Worm (Caenorhabditis elegans) whole organism, late embryonic: ENCODE results near the gene flp-15.

Source experiments
- F13H6.1 ChIP-seq: sonication (generic microtip); optimal IDR thresholded peaks from 2 replicates; lab custom pipeline; 2016; ENCODE audit warnings: missing genetic modification characterization, missing compliant biosample characterization
- K02D7.2 ChIP-seq: sonication (generic microtip); optimal IDR thresholded peaks from 2 replicates; lab custom pipeline; 2017; ENCODE audit warnings: mild to moderate bottlenecking, missing genetic modification characterization, missing compliant biosample characterization
- K09A11.1 ChIP-seq: sonication (generic microtip); optimal IDR thresholded peaks from 2 replicates; lab custom pipeline; 2017; ENCODE audit warnings: antibody characterized with exemption, mild to moderate bottlenecking, missing genetic modification characterization, missing compliant biosample characterization; ENCODE audit not compliant: insufficient read depth
- Y22D7AL.16 ChIP-seq: sonication (generic microtip); optimal IDR thresholded peaks from 2 replicates; lab custom pipeline; 2016; ENCODE audit warnings: missing genetic modification characterization, missing compliant biosample characterization
- ceh-22 ChIP-seq: sonication (generic microtip); optimal IDR thresholded peaks from 2 replicates; lab custom pipeline; 2017; ENCODE audit warnings: missing biosample characterization, missing genetic modification characterization
- ceh-24 ChIP-seq: sonication (generic microtip); optimal IDR thresholded peaks from 2 replicates; lab custom pipeline; 2016; ENCODE audit warnings: mild to moderate bottlenecking, missing genetic modification characterization, missing compliant biosample characterization
- ceh-45 ChIP-seq: fragments of 200-800 bp; sonication (Bioruptor generic); IDR thresholded peaks from 2 replicates; pipeline ENCODE4 v1.3.6; 2022; ENCODE audit warnings: missing genetic modification reagents, missing genetic modification characterization, missing compliant biosample characterization
- ceh-48 ChIP-seq: sonication (generic microtip); optimal IDR thresholded peaks from 2 replicates; lab custom pipeline; 2016; ENCODE audit warnings: missing genetic modification characterization, inconsistent platforms, missing compliant biosample characterization
- ceh-9 ChIP-seq: sonication (generic microtip); optimal IDR thresholded peaks from 2 replicates; lab custom pipeline; 2016; ENCODE audit warnings: mild to moderate bottlenecking, missing genetic modification characterization, inconsistent platforms, missing compliant biosample characterization
- che-1 ChIP-seq: sonication (generic microtip); optimal IDR thresholded peaks from 2 replicates; lab custom pipeline; 2016; ENCODE audit warnings: mild to moderate bottlenecking, missing genetic modification characterization, missing compliant biosample characterization
- elt-2 ChIP-seq: sonication (generic microtip); optimal IDR thresholded peaks from 2 replicates; lab custom pipeline; 2016; ENCODE audit warnings: missing genetic modification reagents, missing genetic modification characterization, missing compliant biosample characterization
- ets-4 ChIP-seq: sonication (generic microtip); optimal IDR thresholded peaks from 2 replicates; lab custom pipeline; 2016; ENCODE audit warnings: missing genetic modification characterization, missing compliant biosample characterization
- fkh-10 ChIP-seq: fragments of 150-350 bp; optimal IDR thresholded peaks from 2 replicates; lab custom pipeline; 2014; ENCODE audit warnings: missing biosample characterization, missing genetic modification reagents, missing genetic modification characterization
- fkh-6 ChIP-seq: sonication (generic microtip); optimal IDR thresholded peaks from 2 replicates; lab custom pipeline; 2016; ENCODE audit warnings: missing genetic modification characterization, missing compliant biosample characterization
- gmeb-2 ChIP-seq: sonication (generic microtip); optimal IDR thresholded peaks from 2 replicates; lab custom pipeline; 2016; ENCODE audit warnings: missing genetic modification characterization, inconsistent platforms, missing compliant biosample characterization
- hlh-13 ChIP-seq: fragments of 200-800 bp; sonication (Bioruptor generic); optimal IDR thresholded peaks from 2 replicates; lab custom pipeline; 2018; ENCODE audit warnings: mild to moderate bottlenecking, missing genetic modification characterization, missing compliant biosample characterization
- hlh-30 ChIP-seq: sonication (generic microtip); optimal IDR thresholded peaks from 2 replicates; lab custom pipeline; 2017; ENCODE audit warnings: antibody characterized with exemption, missing genetic modification characterization, missing compliant biosample characterization; ENCODE audit not compliant: insufficient read depth
- hlh-6 ChIP-seq: sonication (generic microtip); optimal IDR thresholded peaks from 2 replicates; lab custom pipeline; 2016; ENCODE audit warnings: missing genotype, missing genetic modification characterization, missing compliant biosample characterization
- hlh-8 ChIP-seq: sonication (generic microtip); optimal IDR thresholded peaks from 2 replicates; lab custom pipeline; 2016; ENCODE audit warnings: missing genotype, missing genetic modification characterization, missing compliant biosample characterization
- lin-11 ChIP-seq: fragments of 200-800 bp; sonication (Bioruptor generic); optimal IDR thresholded peaks from 2 replicates; lab custom pipeline; 2018; ENCODE audit warnings: mild to moderate bottlenecking, missing genetic modification characterization, missing compliant biosample characterization
- mec-3 ChIP-seq: sonication (generic microtip); optimal IDR thresholded peaks from 2 replicates; lab custom pipeline; 2016; ENCODE audit warnings: borderline replicate concordance, missing genetic modification characterization, missing compliant biosample characterization
- nfya-1 ChIP-seq: sonication (generic microtip); optimal IDR thresholded peaks from 2 replicates; lab custom pipeline; 2017; ENCODE audit warnings: missing genetic modification characterization, mild to moderate bottlenecking, missing compliant biosample characterization, antibody characterized with exemption, moderate library complexity
- nhr-11 ChIP-seq: fragments of 150-350 bp; optimal IDR thresholded peaks from 2 replicates; lab custom pipeline; 2014; ENCODE audit warnings: missing biosample characterization, missing genetic modification characterization
- nhr-232 ChIP-seq: sonication (generic microtip); optimal IDR thresholded peaks from 2 replicates; lab custom pipeline; 2016; ENCODE audit warnings: missing genetic modification characterization, missing compliant biosample characterization
- odd-2 ChIP-seq: sonication (generic microtip); optimal IDR thresholded peaks from 2 replicates; lab custom pipeline; 2017; ENCODE audit warnings: antibody characterized with exemption, mild to moderate bottlenecking, missing genetic modification characterization, missing compliant biosample characterization
- pax-1 ChIP-seq: fragments of 150-350 bp; optimal IDR thresholded peaks from 2 replicates; lab custom pipeline; 2014; ENCODE audit warnings: missing biosample characterization, missing genetic modification characterization
- pha-2 ChIP-seq: sonication (generic microtip); optimal IDR thresholded peaks from 2 replicates; lab custom pipeline; 2017; ENCODE audit warnings: mild to moderate bottlenecking, missing genetic modification characterization, missing compliant biosample characterization
- pha-4 ChIP-seq: fragments of 150-350 bp; optimal IDR thresholded peaks from 2 replicates; lab custom pipeline; 2018; ENCODE audit warnings: missing biosample characterization, missing genetic modification reagents, missing genetic modification characterization
- pros-1 ChIP-seq: fragments of 150-350 bp; optimal IDR thresholded peaks from 2 replicates; lab custom pipeline; 2014; ENCODE audit warnings: missing biosample characterization, missing genetic modification reagents, missing genetic modification characterization
- ref-2 ChIP-seq: sonication (generic microtip); optimal IDR thresholded peaks from 2 replicates; lab custom pipeline; 2016; ENCODE audit warnings: missing genetic modification characterization, missing compliant biosample characterization
- rnt-1 ChIP-seq: sonication (generic microtip); optimal IDR thresholded peaks from 2 replicates; lab custom pipeline; 2016; ENCODE audit warnings: missing genetic modification characterization, missing compliant biosample characterization
- sdc-2 ChIP-seq: sonication (generic microtip); optimal IDR thresholded peaks from 2 replicates; lab custom pipeline; 2016; ENCODE audit warnings: missing genotype, missing genetic modification characterization, missing compliant biosample characterization
- sox-2 ChIP-seq: fragments of 200-800 bp; sonication (Bioruptor generic); IDR thresholded peaks from 2 replicates; pipeline ENCODE4 v1.3.6; 2022; ENCODE audit warnings: missing genetic modification reagents, missing genetic modification characterization, missing compliant biosample characterization
- tbx-2 ChIP-seq: sonication (generic microtip); optimal IDR thresholded peaks from 2 replicates; lab custom pipeline; 2016; ENCODE audit warnings: missing genetic modification characterization, missing compliant biosample characterization
- unc-42 ChIP-seq: sonication (generic microtip); optimal IDR thresholded peaks from 2 replicates; lab custom pipeline; 2016; ENCODE audit warnings: missing genotype, missing genetic modification characterization, missing compliant biosample characterization
- unc-86 ChIP-seq: sonication (generic microtip); optimal IDR thresholded peaks from 2 replicates; lab custom pipeline; 2016; ENCODE audit warnings: missing genetic modification characterization, missing compliant biosample characterization
- zip-5 ChIP-seq: sonication (generic microtip); optimal IDR thresholded peaks from 2 replicates; lab custom pipeline; 2016; ENCODE audit warnings: missing genetic modification characterization, missing compliant biosample characterization

Gene flp-15

ce11 chrIII:13687211-13687610 is 19.6 kb upstream of the flp-15 start, which contains the start of gene cul-2:
TSS of gene cul-2 (plus strand) at chrIII:13687269.
- TF ChIP-seq nfya-1 (tag; lab: Kevin White, UChicago), result peak; percentile 36
- no peak for TF ChIP-seq odd-2 (tag; lab: Kevin White, UChicago)
- peak; percentile 8 for TF ChIP-seq hlh-30
- TF ChIP-seq ceh-48, result peak; percentile 43

- TF ChIP-seq fkh-10 (no peak), unc-42 (tag; lab: Kevin White, UChicago) (no peak), ceh-45 (no peak), Y22D7AL.16 (no peak), gmeb-2 (no peak), ceh-24 (no peak), unc-86 (tag; lab: Kevin White, UChicago) (no peak), fkh-6 (tag; lab: Kevin White, UChicago) (no peak)
Measured at ce11 chrIII:13686309-13686708, 18.7 kb upstream of the flp-15 start, which contains the start of gene dyf-2. TSS of gene dyf-2 (minus strand) at chrIII:13686445.

- TF ChIP-seq elt-2 (tag; lab: Kevin White, UChicago), result no peak
- TF ChIP-seq hlh-13, result no peak
- TF ChIP-seq ets-4 (tag; lab: Kevin White, UChicago), result no peak
- TF ChIP-seq zip-5 (tag; lab: Kevin White, UChicago), result no peak
- TF ChIP-seq hlh-6 (tag; lab: Kevin White, UChicago), result no peak
- no peak for TF ChIP-seq F13H6.1
- TF ChIP-seq nhr-11, result no peak
- no peak for TF ChIP-seq ceh-24
- TF ChIP-seq pha-4 (tag; lab: Kevin White, UChicago), result no peak
- no peak for TF ChIP-seq pha-2 (tag; lab: Kevin White, UChicago)
- TF ChIP-seq ceh-48, result no peak
- TF ChIP-seq rnt-1 (tag; lab: Kevin White, UChicago), result no peak
- TF ChIP-seq K09A11.1 (tag; lab: Kevin White, UChicago), result no peak
- TF ChIP-seq gmeb-2, result no peak
- TF ChIP-seq lin-11 (tag; lab: Kevin White, UChicago), result no peak
- no peak for TF ChIP-seq ceh-22
Measured at ce11 chrIII:13684236-13684635, 16.6 kb upstream of the flp-15 start.

- no peak for TF ChIP-seq sox-2 (GFP tag; lab: Robert Waterston, UW)
- no peak for TF ChIP-seq hlh-13
- TF ChIP-seq zip-5 (tag; lab: Kevin White, UChicago), result no peak
- TF ChIP-seq K02D7.2, result no peak
- TF ChIP-seq mec-3 (tag; lab: Kevin White, UChicago), result no peak
- TF ChIP-seq ets-4 (tag; lab: Kevin White, UChicago), result no peak
- TF ChIP-seq sdc-2 (tag; lab: Kevin White, UChicago), result no peak
- TF ChIP-seq ceh-24, result no peak
- TF ChIP-seq pros-1 (tag; lab: Kevin White, UChicago), result no peak
- TF ChIP-seq hlh-30, result no peak
- TF ChIP-seq che-1 (tag; lab: Kevin White, UChicago), result no peak
- no peak for TF ChIP-seq tbx-2
- no peak for TF ChIP-seq pax-1 (tag; lab: Kevin White, UChicago)
- TF ChIP-seq nhr-232 (tag; lab: Kevin White, UChicago), result no peak
- no peak for TF ChIP-seq pha-2 (tag; lab: Kevin White, UChicago)
- TF ChIP-seq gmeb-2, result no peak
- no peak for TF ChIP-seq ref-2 (tag; lab: Kevin White, UChicago)
- TF ChIP-seq unc-42 (tag; lab: Kevin White, UChicago), result no peak
- TF ChIP-seq hlh-8, result no peak
- TF ChIP-seq ceh-9, result no peak
Measured at ce11 chrIII:13683275-13683674, 15.6 kb upstream of the flp-15 start.
